Worm (Caenorhabditis elegans) whole organism, mixed stage, embryonic: Measurements from ENCODE around the gene F59B2.3.

Experiments
- bed-3 ChIP-seq: fragments of 200-800 bp; sonication (Bioruptor generic); optimal IDR thresholded peaks from 3 replicates; lab custom pipeline; 2018; ENCODE audit warnings: mild to moderate bottlenecking, missing genetic modification characterization, moderate library complexity, missing compliant biosample characterization
- ces-1 ChIP-seq: fragments of 150-350 bp; optimal IDR thresholded peaks from 2 replicates; lab custom pipeline; 2014; ENCODE audit warnings: missing biosample characterization, missing genetic modification reagents, missing genetic modification characterization
- nhr-2 ChIP-seq: fragments of 150-350 bp; optimal IDR thresholded peaks from 2 replicates; lab custom pipeline; 2014; ENCODE audit warnings: missing biosample characterization, missing genetic modification characterization
- nhr-237 ChIP-seq: fragments of 150-350 bp; optimal IDR thresholded peaks from 2 replicates; lab custom pipeline; 2014; ENCODE audit warnings: missing biosample characterization, missing genetic modification characterization
- unc-39 ChIP-seq: fragments of 150-350 bp; optimal IDR thresholded peaks from 2 replicates; lab custom pipeline; 2014; ENCODE audit warnings: missing biosample characterization, missing genetic modification characterization
- unc-62 ChIP-seq: fragments of 150-350 bp; optimal IDR thresholded peaks from 2 replicates; lab custom pipeline; 2014; ENCODE audit warnings: missing biosample characterization, missing genetic modification reagents, missing genetic modification characterization

- TF ChIP-seq bed-3 (GFP tag; lab: Kevin White, UChicago) (no peak), nhr-2 (tag; lab: Kevin White, UChicago) (no peak), nhr-237 (tag; lab: Kevin White, UChicago) (peak; percentile 6), unc-39 (tag; lab: Kevin White, UChicago) (no peak), ces-1 (GFP tag; lab: Kevin White, UChicago) (peak; percentile 86), unc-62 (GFP tag; lab: Kevin White, UChicago) (peak; percentile 79)
Observed at ce11 chrIII:8984960-8985359, 14.6 kb downstream of the F59B2.3 start.
